Fruit fly (Drosophila melanogaster) whole organism, embryonic: ENCODE measurements around the gene CG15865.

ENCODE experiments used
- Antp ChIP-seq: fragments of 200-800 bp; sonication (Bioruptor generic); optimal IDR thresholded peaks from 3 replicates; lab custom pipeline; 2016; ENCODE audit warnings: missing biosample characterization, missing genetic modification characterization
- C15 ChIP-seq: fragments of 200-800 bp; sonication (Bioruptor generic); IDR thresholded peaks from 3 replicates; pipeline ENCODE4 v1.3.6; 2022; ENCODE audit warnings: missing biosample characterization, missing genetic modification characterization
- CG10267 ChIP-seq: fragments of 200-800 bp; sonication (Bioruptor generic); optimal IDR thresholded peaks from 2 replicates; lab custom pipeline; 2018; ENCODE audit warnings: missing biosample characterization, mild to moderate bottlenecking, missing genetic modification characterization, moderate library complexity
- CG10431 ChIP-seq: fragments of 200-800 bp; sonication (Bioruptor generic); optimal IDR thresholded peaks from 3 replicates; lab custom pipeline; 2018; ENCODE audit warnings: missing biosample characterization, mild to moderate bottlenecking, missing genetic modification characterization
- CG12104 ChIP-seq: fragments of 200-800 bp; sonication (Bioruptor generic); optimal IDR thresholded peaks from 3 replicates; lab custom pipeline; 2016; ENCODE audit warnings: missing biosample characterization, missing genetic modification characterization
- CG12299 ChIP-seq: fragments of 200-800 bp; sonication (Bioruptor generic); optimal IDR thresholded peaks from 2 replicates; lab custom pipeline; 2018; ENCODE audit warnings: missing biosample characterization, mild to moderate bottlenecking, missing genetic modification characterization
- CG13287 ChIP-seq: fragments of 200-800 bp; sonication (Bioruptor generic); IDR thresholded peaks from 2 replicates; pipeline ENCODE4 v1.3.6; 2022; ENCODE audit warnings: missing biosample characterization, missing genetic modification characterization; ENCODE audit not compliant: partially characterized antibody
- CG14710 ChIP-seq: fragments of 200-800 bp; sonication (Bioruptor generic); optimal IDR thresholded peaks from 3 replicates; lab custom pipeline; 2019; ENCODE audit warnings: missing biosample characterization, mild to moderate bottlenecking, missing genetic modification characterization, moderate library complexity
- CG1603 ChIP-seq: fragments of 200-800 bp; sonication (Bioruptor generic); optimal IDR thresholded peaks from 2 replicates; lab custom pipeline; 2019; ENCODE audit warnings: missing biosample characterization, mild to moderate bottlenecking, missing genetic modification characterization, moderate library complexity
- CG1647 ChIP-seq: fragments of 200-800 bp; sonication (Bioruptor generic); optimal IDR thresholded peaks from 3 replicates; lab custom pipeline; 2016; ENCODE audit warnings: missing biosample characterization, missing genetic modification characterization
- CG17802 ChIP-seq: fragments of 200-800 bp; sonication (Bioruptor generic); optimal IDR thresholded peaks from 2 replicates; lab custom pipeline; 2018; ENCODE audit warnings: missing biosample characterization, mild to moderate bottlenecking, missing genetic modification characterization, moderate library complexity
- CG1792 ChIP-seq: fragments of 200-800 bp; sonication (Bioruptor generic); optimal IDR thresholded peaks from 2 replicates; lab custom pipeline; 2016; ENCODE audit warnings: missing biosample characterization, missing genetic modification characterization
- CG30431 ChIP-seq: fragments of 200-800 bp; sonication (Bioruptor generic); optimal IDR thresholded peaks from 2 replicates; lab custom pipeline; 2017; ENCODE audit warnings: missing biosample characterization, missing genetic modification characterization
- CG31441 ChIP-seq: fragments of 200-800 bp; sonication (Bioruptor generic); IDR thresholded peaks from 2 replicates; pipeline ENCODE4 v1.3.6; 2022; ENCODE audit warnings: missing biosample characterization, missing genetic modification characterization
- CG34224 ChIP-seq: fragments of 200-800 bp; sonication (Bioruptor generic); IDR thresholded peaks from 3 replicates; pipeline ENCODE4 v1.3.6; 2022; ENCODE audit warnings: missing biosample characterization, missing genetic modification characterization; ENCODE audit not compliant: partially characterized antibody
- CG6272 ChIP-seq: fragments of 200-800 bp; sonication (Bioruptor generic); IDR thresholded peaks from 2 replicates; pipeline ENCODE4 v1.3.6; 2022; ENCODE audit warnings: missing biosample characterization, missing genetic modification characterization
- CG8359 ChIP-seq: fragments of 200-800 bp; sonication (Bioruptor generic); optimal IDR thresholded peaks from 2 replicates; lab custom pipeline; 2017; ENCODE audit warnings: missing biosample characterization, mild to moderate bottlenecking, missing genetic modification characterization, borderline replicate concordance
- CG8765 ChIP-seq: fragments of 200-800 bp; sonication (Bioruptor generic); IDR thresholded peaks from 2 replicates; pipeline ENCODE4 v1.3.6; 2022; ENCODE audit warnings: missing biosample characterization, missing genetic modification characterization
- CHES-1-like ChIP-seq: fragments of 200-800 bp; sonication (Bioruptor generic); optimal IDR thresholded peaks from 2 replicates; lab custom pipeline; 2016; ENCODE audit warnings: missing biosample characterization, missing genetic modification characterization
- CrebB ChIP-seq: fragments of 200-800 bp; sonication (Bioruptor generic); optimal IDR thresholded peaks from 3 replicates; lab custom pipeline; 2018; ENCODE audit warnings: missing biosample characterization, mild to moderate bottlenecking, missing genetic modification characterization
- D ChIP-seq, 2 experiments: fragments of 200-800 bp in 1 of 2; fragments of >200 bp in 1 of 2; sonication (Bioruptor generic) in 1 of 2; optimal IDR thresholded peaks; 2 replicates in 1 of 2; 3 replicates in 1 of 2; lab custom pipeline; 2017; ENCODE audit warnings: mild to moderate bottlenecking in 1 of 2, missing biosample characterization in 1 of 2, missing genetic modification characterization in 1 of 2, missing genetic modification reagents in 1 of 2
- D19A ChIP-seq: fragments of 200-800 bp; optimal IDR thresholded peaks from 3 replicates; lab custom pipeline; 2019; ENCODE audit warnings: missing biosample characterization, mild to moderate bottlenecking, missing genetic modification characterization, moderate library complexity
- Dip2 ChIP-seq: fragments of 200-800 bp; sonication (Bioruptor generic); IDR thresholded peaks from 2 replicates; pipeline ENCODE4 v1.3.6; 2022; ENCODE audit warnings: missing biosample characterization, missing genetic modification characterization
- Drgx ChIP-seq: fragments of 200-800 bp; sonication (Bioruptor generic); IDR thresholded peaks from 2 replicates; pipeline ENCODE4 v1.3.6; 2022; ENCODE audit warnings: missing biosample characterization, missing genetic modification characterization
- Eip74EF ChIP-seq, 2 experiments: fragments of 200-800 bp in 1 of 2; fragments of >200 bp in 1 of 2; sonication (Bioruptor generic) in 1 of 2; optimal IDR thresholded peaks; 2 replicates each; lab custom pipeline; 2017 to 2019; ENCODE audit warnings: missing biosample characterization in 2 of 2, missing genetic modification characterization in 2 of 2, mild to moderate bottlenecking in 1 of 2, moderate library complexity in 1 of 2
- Gsc ChIP-seq: fragments of 200-800 bp; sonication (Bioruptor generic); IDR thresholded peaks from 2 replicates; pipeline ENCODE4 v1.3.6; 2022; ENCODE audit warnings: missing biosample characterization, missing genetic modification characterization
- Hr51 ChIP-seq, 2 experiments: fragments of 200-800 bp; sonication (Bioruptor generic); optimal IDR thresholded peaks; 2 replicates in 1 of 2; 3 replicates in 1 of 2; lab custom pipeline; 2016 to 2018; ENCODE audit warnings: missing biosample characterization in 2 of 2, missing genetic modification characterization in 2 of 2, mild to moderate bottlenecking in 1 of 2, moderate library complexity in 1 of 2
- Med ChIP-seq: fragments of 200-800 bp; sonication (Bioruptor generic); peaks from one replicate; lab custom pipeline; 2016; ENCODE audit warnings: missing biosample characterization, missing genetic modification characterization, mild to moderate bottlenecking, inconsistent platforms, moderate library complexity
- Mes4 ChIP-seq: fragments of 200-800 bp; sonication (Bioruptor generic); optimal IDR thresholded peaks from 2 replicates; lab custom pipeline; 2016; ENCODE audit warnings: missing biosample characterization, missing genetic modification characterization
- Ravus ChIP-seq: fragments of 200-800 bp; sonication (Bioruptor generic); IDR thresholded peaks from 2 replicates; pipeline ENCODE4 v1.3.6; 2022; ENCODE audit warnings: missing biosample characterization, missing genetic modification characterization
- Taf1 ChIP-seq: fragments of 200-800 bp; sonication (Bioruptor generic); IDR thresholded peaks from 2 replicates; pipeline ENCODE4 v1.3.6; 2022; ENCODE audit warnings: missing biosample characterization, missing genetic modification characterization
- Xbp1 ChIP-seq: fragments of 200-800 bp; sonication (Bioruptor generic); optimal IDR thresholded peaks from 3 replicates; lab custom pipeline; 2016; ENCODE audit warnings: missing biosample characterization, mild to moderate bottlenecking, missing genetic modification characterization
- ap ChIP-seq: fragments of 200-800 bp; sonication (Bioruptor generic); IDR thresholded peaks from 2 replicates; pipeline ENCODE4 v1.3.6; 2022; ENCODE audit warnings: missing biosample characterization, missing genetic modification characterization
- crol ChIP-seq: fragments of 200-800 bp; sonication (Bioruptor generic); IDR thresholded peaks from 2 replicates; pipeline ENCODE4 v1.3.6; 2022; ENCODE audit warnings: missing biosample characterization, missing genetic modification characterization
- gcm2 ChIP-seq: fragments of 200-800 bp; sonication (Bioruptor generic); optimal IDR thresholded peaks from 2 replicates; lab custom pipeline; 2016; ENCODE audit warnings: missing biosample characterization, missing genetic modification characterization
- gem ChIP-seq: fragments of 200-800 bp; sonication (Bioruptor generic); optimal IDR thresholded peaks from 2 replicates; lab custom pipeline; 2019; ENCODE audit warnings: missing biosample characterization, mild to moderate bottlenecking, missing genetic modification characterization, moderate library complexity
- hbn ChIP-seq: fragments of 200-800 bp; sonication (Bioruptor generic); IDR thresholded peaks from 2 replicates; pipeline ENCODE4 v1.3.6; 2022; ENCODE audit warnings: missing biosample characterization, missing genetic modification characterization; ENCODE audit not compliant: partially characterized antibody
- hkb ChIP-seq, 2 experiments: fragments of 200-800 bp in 1 of 2; fragments of >200 bp in 1 of 2; sonication (Bioruptor generic) in 1 of 2; IDR thresholded peaks in 1 of 2; optimal IDR thresholded peaks in 1 of 2; 2 replicates each; pipeline versions ENCODE4 v1.3.6 to Lab custom; 2017 to 2022; ENCODE audit warnings: missing biosample characterization in 1 of 2, missing genetic modification characterization in 1 of 2
- ken ChIP-seq: fragments of 200-800 bp; sonication (Bioruptor generic); IDR thresholded peaks from 3 replicates; pipeline ENCODE4 v1.3.6; 2022; ENCODE audit warnings: missing biosample characterization, missing genetic modification characterization
- lilli ChIP-seq: fragments of 200-800 bp; sonication (Bioruptor generic); optimal IDR thresholded peaks from 3 replicates; lab custom pipeline; 2016; ENCODE audit warnings: missing biosample characterization, missing genetic modification characterization
- rib ChIP-seq: fragments of 200-800 bp; sonication (Bioruptor generic); IDR thresholded peaks from 2 replicates; pipeline ENCODE4 v1.3.6; 2022; ENCODE audit warnings: missing biosample characterization, missing genetic modification characterization
- scrt ChIP-seq: fragments of 200-800 bp; sonication (Bioruptor generic); optimal IDR thresholded peaks from 2 replicates; lab custom pipeline; 2018; ENCODE audit warnings: missing biosample characterization, mild to moderate bottlenecking, missing genetic modification characterization, moderate library complexity
- tll ChIP-seq, 2 experiments: fragments of 200-800 bp in 1 of 2; fragments of >200 bp in 1 of 2; sonication (Bioruptor generic) in 1 of 2; optimal IDR thresholded peaks; 2 replicates each; lab custom pipeline; 2017 to 2019; ENCODE audit warnings: missing biosample characterization in 2 of 2, missing genetic modification characterization in 2 of 2, mild to moderate bottlenecking in 1 of 2, moderate library complexity in 1 of 2
- ttk ChIP-seq: fragments of 200-800 bp; sonication (Bioruptor generic); IDR thresholded peaks from 2 replicates; pipeline ENCODE4 v2.1.2; 2022; ENCODE audit warnings: missing biosample characterization, missing genetic modification characterization
- unpg ChIP-seq: fragments of 200-800 bp; sonication (Bioruptor generic); optimal IDR thresholded peaks from 3 replicates; lab custom pipeline; 2018; ENCODE audit warnings: missing biosample characterization, mild to moderate bottlenecking, missing genetic modification characterization, moderate library complexity
- wor ChIP-seq: fragments of 200-800 bp; sonication (Bioruptor generic); IDR thresholded peaks from 2 replicates; pipeline ENCODE4 v1.3.6; 2022; ENCODE audit warnings: missing biosample characterization, missing genetic modification characterization
- zfh1 ChIP-seq: fragments of 200-800 bp; sonication (Bioruptor generic); IDR thresholded peaks from 3 replicates; pipeline ENCODE4 v1.3.6; 2022; ENCODE audit warnings: missing biosample characterization, missing genetic modification characterization

CG15865 gene

DNA sequence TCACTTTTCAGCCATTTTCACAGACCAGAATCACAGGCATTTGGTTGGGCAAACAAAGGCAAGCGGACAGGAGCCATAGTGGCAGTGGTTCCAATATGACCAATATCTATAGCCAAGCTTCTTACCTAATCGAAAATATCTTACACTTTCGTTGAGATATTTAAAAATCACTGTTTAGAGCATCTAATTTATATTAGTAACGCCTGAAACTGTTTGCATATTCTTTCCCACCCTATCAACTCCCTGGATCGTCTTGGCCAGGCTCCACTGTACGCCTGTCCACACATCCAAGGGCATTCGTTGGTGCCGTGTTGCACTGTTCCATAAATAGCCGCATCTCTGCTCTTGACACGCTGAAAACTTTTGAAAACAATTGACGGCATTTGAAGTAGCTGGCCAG lies 26.2 kb upstream of the CG15865 start (continued):
- TF ChIP-seq CG14710 (no peak), Med (GFP tag; lab: Kevin White, UChicago) (peak; percentile 80), CrebB (tag; lab: Kevin White, UChicago) (no peak), D (optimal IDR thresholded peaks at IDR 0.05; lab: Kevin White, UChicago) (no peak), D (GFP tag; optimal IDR thresholded peaks at IDR 0.05; lab: Kevin White, UChicago) (peak; percentile 24), Xbp1 (peak; percentile 5), Drgx (peak; percentile 55; the same call in 1 of the 2 replicates), CG8765 (GFP tag; lab: Robert Waterston, UW) (no peak), hkb (optimal IDR thresholded peaks at IDR 0.05; lab: Kevin White, UChicago) (no peak), hkb (GFP tag; IDR thresholded peaks at IDR 0.05; lab: Robert Waterston, UW) (0 out of 2 replicates have a peak, but pooled peaks have one; percentile 9), CG13287 (no peak), ap (GFP tag; lab: Robert Waterston, UW) (0 out of 2 replicates have a peak, but pooled peaks have one; percentile 3), CG1792 (GFP tag; lab: Kevin White, UChicago) (no peak), tll (GFP tag; optimal IDR thresholded peaks at IDR 0.05; lab: Kevin White, UChicago) (no peak), D19A (tag; lab: Kevin White, UChicago) (no peak), C15 (GFP tag; lab: Robert Waterston, UW) (no peak), CHES-1-like (GFP tag; lab: Kevin White, UChicago) (no peak), unpg (peak; percentile 47), ttk (GFP tag; lab: Robert Waterston, UW) (0 out of 2 replicates have a peak, but pooled peaks have one; percentile 36), gem (tag; lab: Kevin White, UChicago) (peak; percentile 46), Ravus (GFP tag; lab: Robert Waterston, UW) (no peak), CG1647 (GFP tag; lab: Kevin White, UChicago) (no peak), scrt (no peak), ken (peak; percentile 58; the same call in 1 of the 3 replicates), CG6272 (GFP tag; lab: Robert Waterston, UW) (no peak), zfh1 (GFP tag; lab: Robert Waterston, UW) (peak; percentile 41; the same call in 1 of the 3 replicates), lilli (GFP tag; lab: Kevin White, UChicago) (no peak), Taf1 (no peak), rib (GFP tag; lab: Robert Waterston, UW) (no peak), CG8359 (GFP tag; lab: Kevin White, UChicago) (no peak), Antp (peak; percentile 9), hbn (GFP tag; lab: Robert Waterston, UW) (no peak), CG12299 (tag; lab: Kevin White, UChicago) (no peak), Dip2 (GFP tag; lab: Robert Waterston, UW) (no peak), CG10431 (GFP tag; lab: Kevin White, UChicago) (no peak), CG34224 (GFP tag; lab: Robert Waterston, UW) (no peak), Gsc (GFP tag; lab: Robert Waterston, UW) (0 out of 2 replicates have a peak, but pooled peaks have one; percentile 19), Mes4 (GFP tag; lab: Kevin White, UChicago) (no peak), crol (GFP tag; lab: Robert Waterston, UW) (no peak), gcm2 (GFP tag; lab: Kevin White, UChicago) (no peak), CG10267 (tag; lab: Kevin White, UChicago) (no peak), wor (GFP tag; lab: Robert Waterston, UW) (0 out of 2 replicates have a peak, but pooled peaks have one; percentile 33), Eip74EF (GFP tag; optimal IDR thresholded peaks at IDR 0.05; lab: Kevin White, UChicago) (no peak), CG17802 (tag; lab: Kevin White, UChicago) (no peak), CG31441 (GFP tag; lab: Robert Waterston, UW) (peak; percentile 13; the same call in 1 of the 2 replicates), CG1603 (tag; lab: Kevin White, UChicago) (peak; percentile 42), Hr51 (GFP tag; optimal IDR thresholded peaks at IDR 0.05; lab: Kevin White, UChicago) (peak in 1 of 2 experiments; percentile 22), CG30431 (peak; percentile 16), CG12104 (GFP tag; lab: Kevin White, UChicago) (no peak)
